Fruit fly (Drosophila melanogaster) S2 (cell line): ENCODE results near the gene CG17202.

Source experiments
- CG8478 ChIP-seq: fragments of >200 bp; optimal IDR thresholded peaks from 2 replicates; lab custom pipeline; 2018
- CTCF ChIP-seq, 2 experiments: fragments of >200 bp; optimal IDR thresholded peaks; 2 replicates each; lab custom pipeline; 2018

dm6 chr3R:12405134-12405533 lies 17.4 kb upstream of the CG17202 start:
- TF ChIP-seq CG8478 (lab: Kevin White, UChicago) (no peak), CTCF (optimal IDR thresholded peaks at IDR 0.05; lab: Kevin White, UChicago) (no peak)
